Fruit fly (Drosophila melanogaster) whole organism, embryonic: ENCODE results near the gene CG13081.
A peak's percentile ranks its signal among the peaks of the same experiment; 100 is the strongest.

ENCODE experiments used
- Atf6 ChIP-seq: fragments of 200-800 bp; sonication (Bioruptor generic); IDR thresholded peaks from 2 replicates; pipeline ENCODE4 v1.3.6; 2022; ENCODE audit warnings: missing biosample characterization, missing genetic modification characterization
- B-H2 ChIP-seq: fragments of 200-800 bp; sonication (Bioruptor generic); optimal IDR thresholded peaks from 2 replicates; lab custom pipeline; 2018; ENCODE audit warnings: missing biosample characterization, mild to moderate bottlenecking, missing genetic modification characterization
- CG12071 ChIP-seq: fragments of 200-800 bp; sonication (Bioruptor generic); optimal IDR thresholded peaks from 3 replicates; lab custom pipeline; 2018; ENCODE audit warnings: missing biosample characterization, mild to moderate bottlenecking, missing genetic modification characterization
- CG12155 ChIP-seq: fragments of 200-800 bp; sonication (Bioruptor generic); optimal IDR thresholded peaks from 3 replicates; lab custom pipeline; 2016; ENCODE audit warnings: missing biosample characterization, missing genetic modification characterization
- CG13123 ChIP-seq: fragments of 200-800 bp; sonication (Bioruptor generic); optimal IDR thresholded peaks from 2 replicates; lab custom pipeline; 2016; ENCODE audit warnings: missing biosample characterization, missing genetic modification characterization
- CG14014 ChIP-seq: fragments of 200-800 bp; sonication (Bioruptor generic); IDR thresholded peaks from 2 replicates; pipeline ENCODE4 v1.3.6; 2022; ENCODE audit warnings: missing biosample characterization, missing genetic modification characterization
- CG14860 ChIP-seq: fragments of 200-800 bp; sonication (Bioruptor generic); IDR thresholded peaks from 3 replicates; pipeline ENCODE4 v1.3.6; 2022; ENCODE audit warnings: missing biosample characterization, missing genetic modification characterization; ENCODE audit not compliant: partially characterized antibody
- CG16779 ChIP-seq: fragments of 200-800 bp; sonication (Bioruptor generic); IDR thresholded peaks from 2 replicates; pipeline ENCODE4 v1.3.6; 2022; ENCODE audit warnings: missing biosample characterization, missing genetic modification characterization
- CG16863 ChIP-seq: fragments of 200-800 bp; sonication (Bioruptor generic); optimal IDR thresholded peaks from 3 replicates; lab custom pipeline; 2016; ENCODE audit warnings: missing biosample characterization, missing genetic modification characterization
- CG17912 ChIP-seq: fragments of 200-800 bp; sonication (Bioruptor generic); optimal IDR thresholded peaks from 2 replicates; lab custom pipeline; 2018; ENCODE audit warnings: missing biosample characterization, mild to moderate bottlenecking, missing genetic modification characterization
- CG2116 ChIP-seq: fragments of 200-800 bp; sonication (Bioruptor generic); optimal IDR thresholded peaks from 3 replicates; lab custom pipeline; 2018; ENCODE audit warnings: missing biosample characterization, mild to moderate bottlenecking, missing genetic modification characterization
- CG2120 ChIP-seq: fragments of 200-800 bp; sonication (Bioruptor generic); optimal IDR thresholded peaks from 3 replicates; lab custom pipeline; 2016; ENCODE audit warnings: missing biosample characterization, missing genetic modification characterization
- CG2129 ChIP-seq: fragments of 200-800 bp; sonication (Bioruptor generic); IDR thresholded peaks from 2 replicates; pipeline ENCODE4 v1.3.6; 2022; ENCODE audit warnings: missing biosample characterization, missing genetic modification characterization; ENCODE audit not compliant: partially characterized antibody
- CG31224 ChIP-seq: fragments of 200-800 bp; sonication (Bioruptor generic); IDR thresholded peaks from 2 replicates; pipeline ENCODE4 v1.3.6; 2022; ENCODE audit warnings: missing biosample characterization, missing genetic modification characterization
- CG3163 ChIP-seq: fragments of 200-800 bp; sonication (Bioruptor generic); optimal IDR thresholded peaks from 3 replicates; lab custom pipeline; 2016; ENCODE audit warnings: missing biosample characterization, missing genetic modification characterization
- CG3281 ChIP-seq: fragments of 200-800 bp; sonication (Bioruptor generic); optimal IDR thresholded peaks from 3 replicates; lab custom pipeline; 2017; ENCODE audit warnings: missing biosample characterization, mild to moderate bottlenecking, missing genetic modification characterization
- CG3847 ChIP-seq: fragments of 200-800 bp; sonication (Bioruptor generic); IDR thresholded peaks from 2 replicates; pipeline ENCODE4 v1.3.6; 2022; ENCODE audit warnings: missing biosample characterization, missing genetic modification characterization
- CG3995 ChIP-seq: fragments of 200-800 bp; sonication (Bioruptor generic); optimal IDR thresholded peaks from 3 replicates; lab custom pipeline; 2016; ENCODE audit warnings: missing biosample characterization, missing genetic modification characterization
- CG4707 ChIP-seq: fragments of 200-800 bp; sonication (Bioruptor generic); optimal IDR thresholded peaks from 2 replicates; lab custom pipeline; 2018; ENCODE audit warnings: missing biosample characterization, mild to moderate bottlenecking, missing genetic modification characterization, moderate library complexity
- CG6272 ChIP-seq: fragments of 200-800 bp; sonication (Bioruptor generic); IDR thresholded peaks from 2 replicates; pipeline ENCODE4 v1.3.6; 2022; ENCODE audit warnings: missing biosample characterization, missing genetic modification characterization
- CG6654 ChIP-seq: fragments of 200-800 bp; sonication (Bioruptor generic); optimal IDR thresholded peaks from 2 replicates; lab custom pipeline; 2017; ENCODE audit warnings: missing biosample characterization, mild to moderate bottlenecking, missing genetic modification characterization
- CG6765 ChIP-seq: fragments of 200-800 bp; sonication (Bioruptor generic); optimal IDR thresholded peaks from 3 replicates; lab custom pipeline; 2017; ENCODE audit warnings: missing biosample characterization, mild to moderate bottlenecking, missing genetic modification characterization
- CG8089 ChIP-seq: fragments of 200-800 bp; sonication (Bioruptor generic); optimal IDR thresholded peaks from 3 replicates; lab custom pipeline; 2016; ENCODE audit warnings: missing biosample characterization, missing genetic modification characterization
- CG9609 ChIP-seq: fragments of 200-800 bp; sonication (Bioruptor generic); optimal IDR thresholded peaks from 3 replicates; lab custom pipeline; 2016; ENCODE audit warnings: missing biosample characterization, missing genetic modification characterization
- CHES-1-like ChIP-seq: fragments of 200-800 bp; sonication (Bioruptor generic); optimal IDR thresholded peaks from 2 replicates; lab custom pipeline; 2016; ENCODE audit warnings: missing biosample characterization, missing genetic modification characterization
- Camta ChIP-seq: fragments of 200-800 bp; sonication (Bioruptor generic); optimal IDR thresholded peaks from 2 replicates; lab custom pipeline; 2016; ENCODE audit warnings: missing biosample characterization, missing genetic modification characterization
- Dp ChIP-seq: fragments of 200-800 bp; sonication (Bioruptor generic); optimal IDR thresholded peaks from 2 replicates; lab custom pipeline; 2018; ENCODE audit warnings: missing biosample characterization, mild to moderate bottlenecking, missing genetic modification characterization, moderate library complexity
- Dref ChIP-seq: fragments of 200-800 bp; sonication (Bioruptor generic); IDR thresholded peaks from 2 replicates; pipeline ENCODE4 v1.3.6; 2022; ENCODE audit warnings: missing biosample characterization, missing genetic modification characterization
- E2f2 ChIP-seq: fragments of 200-800 bp; sonication (Bioruptor generic); IDR thresholded peaks from 2 replicates; pipeline ENCODE4 v1.3.6; 2022; ENCODE audit warnings: missing biosample characterization, missing genetic modification characterization
- H2.0 ChIP-seq: fragments of 200-800 bp; sonication (Bioruptor generic); IDR thresholded peaks from 2 replicates; pipeline ENCODE4 v1.3.6; 2022; ENCODE audit warnings: missing biosample characterization, missing genetic modification characterization
- HmgD ChIP-seq: fragments of 200-800 bp; sonication (Bioruptor generic); optimal IDR thresholded peaks from 3 replicates; lab custom pipeline; 2016; ENCODE audit warnings: missing biosample characterization, missing genetic modification characterization
- HmgZ ChIP-seq: fragments of 200-800 bp; sonication (Bioruptor generic); optimal IDR thresholded peaks from 2 replicates; lab custom pipeline; 2018; ENCODE audit warnings: missing biosample characterization, mild to moderate bottlenecking, missing genetic modification characterization
- Hmx ChIP-seq: fragments of 200-800 bp; sonication (Bioruptor generic); optimal IDR thresholded peaks from 2 replicates; lab custom pipeline; 2016; ENCODE audit warnings: missing biosample characterization, missing genetic modification characterization
- Lhr ChIP-seq: fragments of 200-800 bp; sonication (Bioruptor generic); optimal IDR thresholded peaks from 3 replicates; lab custom pipeline; 2017; ENCODE audit warnings: mild to moderate bottlenecking, missing biosample characterization, missing genetic modification reagents, missing genetic modification characterization
- Mad ChIP-seq: fragments of 200-800 bp; sonication (Bioruptor generic); optimal IDR thresholded peaks from 2 replicates; lab custom pipeline; 2016; ENCODE audit warnings: missing biosample characterization, missing genetic modification characterization
- Meics ChIP-seq: fragments of 200-800 bp; sonication (Bioruptor generic); optimal IDR thresholded peaks from 2 replicates; lab custom pipeline; 2017; ENCODE audit warnings: missing biosample characterization, mild to moderate bottlenecking, missing genetic modification characterization
- Mes4 ChIP-seq: fragments of 200-800 bp; sonication (Bioruptor generic); optimal IDR thresholded peaks from 2 replicates; lab custom pipeline; 2016; ENCODE audit warnings: missing biosample characterization, missing genetic modification characterization
- Rfx ChIP-seq: fragments of 200-800 bp; sonication (Bioruptor generic); IDR thresholded peaks from 2 replicates; pipeline ENCODE4 v1.3.6; 2022; ENCODE audit warnings: missing biosample characterization, missing genetic modification characterization
- Sry-β ChIP-seq: fragments of 200-800 bp; sonication (Bioruptor generic); optimal IDR thresholded peaks from 2 replicates; lab custom pipeline; 2018; ENCODE audit warnings: missing biosample characterization, mild to moderate bottlenecking, missing genetic modification characterization, moderate library complexity
- ap ChIP-seq: fragments of 200-800 bp; sonication (Bioruptor generic); IDR thresholded peaks from 2 replicates; pipeline ENCODE4 v1.3.6; 2022; ENCODE audit warnings: missing biosample characterization, missing genetic modification characterization
- chn ChIP-seq: fragments of 200-800 bp; sonication (Bioruptor generic); optimal IDR thresholded peaks from 2 replicates; lab custom pipeline; 2016; ENCODE audit warnings: missing biosample characterization, missing genetic modification characterization
- esg ChIP-seq: fragments of 200-800 bp; sonication (Bioruptor generic); conservative IDR thresholded peaks from 2 replicates; pipeline ENCODE4 v1.3.6; 2022; ENCODE audit warnings: missing biosample characterization, missing genetic modification characterization
- jigr1 ChIP-seq: fragments of 200-800 bp; sonication (Bioruptor generic); IDR thresholded peaks from 3 replicates; pipeline ENCODE4 v1.3.6; 2022; ENCODE audit warnings: missing biosample characterization, missing genetic modification characterization
- kah ChIP-seq: fragments of 200-800 bp; sonication (Bioruptor generic); optimal IDR thresholded peaks from 2 replicates; lab custom pipeline; 2018; ENCODE audit warnings: missing biosample characterization, mild to moderate bottlenecking, missing genetic modification characterization
- luna ChIP-seq: fragments of 200-800 bp; sonication (Bioruptor generic); optimal IDR thresholded peaks from 2 replicates; lab custom pipeline; 2016; ENCODE audit warnings: missing biosample characterization, missing genetic modification characterization
- p53 ChIP-seq: fragments of 200-800 bp; sonication (Bioruptor generic); optimal IDR thresholded peaks from 2 replicates; lab custom pipeline; 2016; ENCODE audit warnings: missing biosample characterization, missing genetic modification characterization
- pzg ChIP-seq: fragments of 200-800 bp; sonication (Bioruptor generic); optimal IDR thresholded peaks from 3 replicates; lab custom pipeline; 2018; ENCODE audit warnings: missing biosample characterization, mild to moderate bottlenecking, missing genetic modification characterization, moderate library complexity
- sd ChIP-seq: fragments of 200-800 bp; sonication (Bioruptor generic); optimal IDR thresholded peaks from 3 replicates; lab custom pipeline; 2018; ENCODE audit warnings: missing biosample characterization, mild to moderate bottlenecking, missing genetic modification characterization, moderate library complexity
- vfl ChIP-seq: fragments of 200-800 bp; sonication (Bioruptor generic); optimal IDR thresholded peaks from 2 replicates; lab custom pipeline; 2016; ENCODE audit warnings: missing biosample characterization, missing genetic modification characterization
- wor ChIP-seq: fragments of 200-800 bp; sonication (Bioruptor generic); IDR thresholded peaks from 2 replicates; pipeline ENCODE4 v1.3.6; 2022; ENCODE audit warnings: missing biosample characterization, missing genetic modification characterization
- zen2 ChIP-seq: fragments of 200-800 bp; sonication (Bioruptor generic); IDR thresholded peaks from 3 replicates; pipeline ENCODE4 v1.3.6; 2022; ENCODE audit warnings: missing biosample characterization, missing genetic modification characterization; ENCODE audit not compliant: partially characterized antibody

Gene CG13081

DNA sequence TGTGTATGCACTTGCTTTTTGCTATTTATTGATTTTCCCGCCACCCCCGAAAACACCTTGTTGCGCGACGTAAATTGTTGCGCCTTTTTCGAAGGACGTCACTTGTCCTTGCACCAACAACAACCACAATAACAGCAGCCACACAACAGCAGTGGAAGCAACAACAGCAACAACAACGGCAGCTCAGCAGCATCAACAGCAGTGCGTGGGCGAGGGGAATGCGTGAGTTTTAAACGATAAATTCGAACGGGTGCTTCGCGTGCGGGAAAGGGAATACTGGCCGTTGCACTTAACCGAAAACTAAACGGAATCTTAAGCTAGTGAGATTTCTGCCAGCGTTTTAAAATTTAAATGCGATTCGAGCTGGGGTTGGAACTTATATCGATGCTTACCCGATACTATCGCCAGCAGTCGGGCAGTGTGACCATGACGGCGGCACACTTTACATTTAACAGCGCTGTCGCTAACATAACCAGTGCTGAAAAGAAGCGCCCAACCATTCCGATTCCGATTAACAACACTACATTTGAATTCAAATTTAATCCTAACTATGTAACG is 32.0 kb upstream of the CG13081 start, which contains the start of gene cyst (continued):
- TF ChIP-seq HmgZ (tag; lab: Kevin White, UChicago) (peak; percentile 76), CG2116 (peak; percentile 50), CG2120 (GFP tag; lab: Kevin White, UChicago) (peak; percentile 69), ap (GFP tag; lab: Robert Waterston, UW) (no peak), CG12155 (peak; percentile 42), CG9609 (peak; percentile 37), CG14014 (no peak), p53 (GFP tag; lab: Kevin White, UChicago) (peak; percentile 50), HmgD (GFP tag; lab: Kevin White, UChicago) (peak; percentile 54), Mes4 (no peak), sd (tag; lab: Kevin White, UChicago) (peak; percentile 64), CG3995 (GFP tag; lab: Kevin White, UChicago) (peak; percentile 37), Dp (peak; percentile 86), CG2129 (GFP tag; lab: Robert Waterston, UW) (peak; percentile 92), CHES-1-like (peak; percentile 69), CG3847 (GFP tag; lab: Robert Waterston, UW) (peak; percentile 82), CG6654 (GFP tag; lab: Kevin White, UChicago) (no peak), Mad (peak; percentile 14), E2f2 (peak; percentile 86), Dref (GFP tag; lab: Robert Waterston, UW) (peak; percentile 69), B-H2 (GFP tag; lab: Kevin White, UChicago) (peak; percentile 46), vfl (peak; percentile 44), Atf6 (peak; percentile 32; the same call in 1 of the 2 replicates), Camta (GFP tag; lab: Kevin White, UChicago) (peak; percentile 49), CG16779 (no peak), pzg (peak; percentile 95), Meics (GFP tag; lab: Kevin White, UChicago) (no peak), Sry-β (GFP tag; lab: Kevin White, UChicago) (peak; percentile 2), kah (no peak), CG4707 (GFP tag; lab: Kevin White, UChicago) (no peak), CG16863 (GFP tag; lab: Kevin White, UChicago) (peak; percentile 61), wor (GFP tag; lab: Robert Waterston, UW) (no peak), luna (GFP tag; lab: Kevin White, UChicago) (peak; percentile 49), zen2 (GFP tag; lab: Robert Waterston, UW) (peak; percentile 96), H2.0 (GFP tag; lab: Robert Waterston, UW) (no peak), CG3281 (GFP tag; lab: Kevin White, UChicago) (peak; percentile 31), esg (GFP tag; lab: Robert Waterston, UW) (no peak), Lhr (GFP tag; lab: Kevin White, UChicago) (peak; percentile 80), CG17912 (GFP tag; lab: Kevin White, UChicago) (no peak), CG12071 (GFP tag; lab: Kevin White, UChicago) (no peak), Rfx (GFP tag; lab: Robert Waterston, UW) (peak; percentile 68), CG6272 (GFP tag; lab: Robert Waterston, UW) (peak; percentile 40; the same call in 1 of the 2 replicates), CG14860 (GFP tag; lab: Robert Waterston, UW) (peak; percentile 96), CG13123 (GFP tag; lab: Kevin White, UChicago) (peak; percentile 14), CG8089 (GFP tag; lab: Kevin White, UChicago) (no peak), CG6765 (GFP tag; lab: Kevin White, UChicago) (no peak), Hmx (GFP tag; lab: Kevin White, UChicago) (no peak), chn (GFP tag; lab: Kevin White, UChicago) (peak; percentile 47), jigr1 (GFP tag; lab: Robert Waterston, UW) (no peak), CG31224 (GFP tag; lab: Robert Waterston, UW) (no peak), CG3163 (GFP tag; lab: Kevin White, UChicago) (peak; percentile 20)
